Worm (Caenorhabditis elegans) whole organism, L3 larva: ENCODE data around the gene F49E11.7.

Experiments
- ama-1 ChIP-seq: fragments of 150-350 bp; optimal IDR thresholded peaks from 2 replicates; lab custom pipeline; 2018
- daf-12 ChIP-seq: fragments of 150-350 bp; optimal IDR thresholded peaks from 2 replicates; lab custom pipeline; 2014; ENCODE audit warnings: missing biosample characterization, missing genetic modification reagents, missing genetic modification characterization
- lin-39 ChIP-seq: fragments of 150-350 bp; optimal IDR thresholded peaks from 2 replicates; lab custom pipeline; 2018; ENCODE audit warnings: missing biosample characterization, missing genetic modification reagents, missing genetic modification characterization
- nfya-1 ChIP-seq: sonication (generic microtip); optimal IDR thresholded peaks from 2 replicates; lab custom pipeline; 2017; ENCODE audit warnings: missing genetic modification characterization, mild to moderate bottlenecking, missing compliant biosample characterization, antibody characterized with exemption, moderate library complexity; ENCODE audit not compliant: insufficient read depth
- nhr-11 ChIP-seq: fragments of 150-350 bp; optimal IDR thresholded peaks from 2 replicates; lab custom pipeline; 2014; ENCODE audit warnings: missing biosample characterization, missing genetic modification characterization
- nhr-77 ChIP-seq: fragments of 150-350 bp; optimal IDR thresholded peaks from 2 replicates; lab custom pipeline; 2014; ENCODE audit warnings: missing biosample characterization, missing genetic modification characterization
- pha-4 ChIP-seq: fragments of 150-350 bp; optimal IDR thresholded peaks from 2 replicates; lab custom pipeline; 2014; ENCODE audit warnings: missing biosample characterization, missing genetic modification reagents, missing genetic modification characterization
- pqm-1 ChIP-seq: fragments of 150-350 bp; optimal IDR thresholded peaks from 2 replicates; lab custom pipeline; 2017; ENCODE audit warnings: missing biosample characterization, missing genetic modification characterization, inconsistent platforms
- ztf-11 ChIP-seq: fragments of 150-350 bp; optimal IDR thresholded peaks from 2 replicates; lab custom pipeline; 2014; ENCODE audit warnings: missing biosample characterization, missing genetic modification characterization

- TF ChIP-seq ama-1 (lab: Kevin White, UChicago): no peak
- no peak for TF ChIP-seq daf-12
- TF ChIP-seq ztf-11 (tag; lab: Kevin White, UChicago): no peak
- TF ChIP-seq nhr-11 (tag; lab: Kevin White, UChicago): no peak
- TF ChIP-seq pqm-1 (tag; lab: Kevin White, UChicago): no peak
- TF ChIP-seq pha-4 (tag; lab: Kevin White, UChicago): no peak
- no peak for TF ChIP-seq lin-39
- TF ChIP-seq nfya-1: no peak
- no peak for TF ChIP-seq nhr-77 (tag; lab: Kevin White, UChicago)
These were observed 17.5 kb downstream of the F49E11.7 start, which contains the start of gene scl-7 for ce11 chrIV:13070142-13070541.
